In the genomic region with DNA sequence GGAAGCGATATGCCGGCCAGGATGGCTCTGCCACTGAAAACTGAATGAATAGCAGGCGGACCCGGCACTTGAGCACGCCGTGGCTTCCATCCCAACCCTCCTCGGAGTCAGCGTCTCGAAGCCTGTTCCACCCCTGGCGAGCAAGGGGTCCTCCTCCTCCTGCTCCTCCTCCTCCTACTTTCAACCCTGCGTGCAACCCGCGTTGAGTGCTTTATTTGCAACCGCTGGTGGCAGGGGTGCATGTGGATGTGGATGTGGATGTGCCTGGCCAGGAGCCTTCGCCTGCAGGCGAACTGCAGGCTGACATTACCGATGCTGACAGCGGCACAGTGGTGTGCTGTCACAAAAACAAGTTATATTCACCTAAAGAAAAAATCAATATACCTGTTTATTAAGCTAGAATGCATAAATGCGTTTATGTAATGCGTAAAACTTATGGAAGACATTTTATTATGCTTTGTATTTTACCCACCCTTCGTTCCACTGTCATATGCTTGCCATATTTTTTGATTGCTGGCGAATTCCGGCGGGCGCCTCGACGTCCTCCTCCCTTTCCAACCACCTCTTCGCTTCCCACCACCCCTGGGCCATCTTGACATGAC, we compare ENCODE assay signal across 1 fruit fly cellular context.
A peak's percentile ranks its signal among the peaks of the same experiment; 100 is the strongest.
TF ChIP-seq lines count a peak whose summit lies in the region.

No protein-coding gene starts in this region.

TF ChIP-seq in whole organism, embryonic, 481 proteins besides CTCF, POLR2A, EP300 and RAD21 (continued from another document and continues in another):
- peak; percentile 28 for TF ChIP-seq HHEX (GFP tag; optimal IDR thresholded peaks at IDR 0.05; lab: Kevin White, UChicago)
- TF ChIP-seq Fer1 (GFP tag; optimal IDR thresholded peaks at IDR 0.05; lab: Kevin White, UChicago) = peak; percentile 30
- TF ChIP-seq CG17568 (GFP tag; optimal IDR thresholded peaks at IDR 0.05; lab: Kevin White, UChicago) = peak; percentile 1
- TF ChIP-seq Sin3A (optimal IDR thresholded peaks at IDR 0.05; lab: Kevin White, UChicago) = no peak
- TF ChIP-seq Atf-2 (GFP tag; optimal IDR thresholded peaks at IDR 0.05; lab: Kevin White, UChicago) = no peak
- peak; percentile 75 for TF ChIP-seq dimm (GFP tag; IDR thresholded peaks at IDR 0.05; lab: Robert Waterston, UW)
- peak; percentile 25; the same call in 1 of the 2 replicates for TF ChIP-seq CG7372 (GFP tag; IDR thresholded peaks at IDR 0.05; lab: Robert Waterston, UW)
- TF ChIP-seq fu2 (GFP tag; optimal IDR thresholded peaks at IDR 0.05; lab: Kevin White, UChicago) = no peak
- no peak for TF ChIP-seq bigmax (GFP tag; optimal IDR thresholded peaks at IDR 0.05; lab: Kevin White, UChicago)
- no peak for TF ChIP-seq sima (GFP tag; optimal IDR thresholded peaks at IDR 0.05; lab: Kevin White, UChicago)
- peak; percentile 51 for TF ChIP-seq Ssrp (tag; optimal IDR thresholded peaks at IDR 0.05; lab: Kevin White, UChicago)
- no peak for TF ChIP-seq CG13123 (GFP tag; optimal IDR thresholded peaks at IDR 0.05; lab: Kevin White, UChicago)
- no peak for TF ChIP-seq NC2α (GFP tag; optimal IDR thresholded peaks at IDR 0.05; lab: Kevin White, UChicago)
- TF ChIP-seq ssp (GFP tag; IDR thresholded peaks at IDR 0.05; lab: Robert Waterston, UW) = peak; percentile 54
- no peak for TF ChIP-seq CG11085 (GFP tag; IDR thresholded peaks at IDR 0.05; lab: Robert Waterston, UW)
- TF ChIP-seq YL-1 (GFP tag; optimal IDR thresholded peaks at IDR 0.05; lab: Kevin White, UChicago) = no peak
- peak; percentile 61 for TF ChIP-seq CG6813 (GFP tag; optimal IDR thresholded peaks at IDR 0.05; lab: Kevin White, UChicago)
- TF ChIP-seq CG8359 (GFP tag; optimal IDR thresholded peaks at IDR 0.05; lab: Kevin White, UChicago; ENCODE audit: borderline replicate concordance) = peak; percentile 32
- peak; percentile 47 for TF ChIP-seq CG17359 (tag; optimal IDR thresholded peaks at IDR 0.05; lab: Kevin White, UChicago)
- TF ChIP-seq CG31365 (tag; optimal IDR thresholded peaks at IDR 0.05; lab: Kevin White, UChicago) = no peak
- peak; percentile 37 to 45 for TF ChIP-seq Pdp1 (GFP tag; optimal IDR thresholded peaks at IDR 0.05; lab: Kevin White, UChicago)
- no peak for TF ChIP-seq CG10565 (GFP tag; optimal IDR thresholded peaks at IDR 0.05; lab: Kevin White, UChicago)
- no peak for TF ChIP-seq CG15011 (GFP tag; optimal IDR thresholded peaks at IDR 0.05; lab: Kevin White, UChicago)
- peak; percentile 13 for TF ChIP-seq CG15514 (GFP tag; optimal IDR thresholded peaks at IDR 0.05; lab: Kevin White, UChicago)
- TF ChIP-seq CG6689 (GFP tag; IDR thresholded peaks at IDR 0.05; lab: Robert Waterston, UW) = peak; percentile 79
- no peak for TF ChIP-seq CG9876 (GFP tag; optimal IDR thresholded peaks at IDR 0.05; lab: Kevin White, UChicago)
- TF ChIP-seq fru (optimal IDR thresholded peaks at IDR 0.05; lab: Kevin White, UChicago) = no peak
- TF ChIP-seq ewg (GFP tag; optimal IDR thresholded peaks at IDR 0.05; lab: Kevin White, UChicago) = peak; percentile 41
- peak; percentile 57; the same call in 2 of the 3 replicates for TF ChIP-seq tgo (GFP tag; IDR thresholded peaks at IDR 0.05; lab: Robert Waterston, UW)
- TF ChIP-seq CG6272 (GFP tag; IDR thresholded peaks at IDR 0.05; lab: Robert Waterston, UW) = no peak
- no peak for TF ChIP-seq psq (GFP tag; optimal IDR thresholded peaks at IDR 0.05; lab: Kevin White, UChicago)
- no peak for TF ChIP-seq CG5953 (GFP tag; IDR thresholded peaks at IDR 0.05; lab: Robert Waterston, UW)
- TF ChIP-seq en (GFP tag; optimal IDR thresholded peaks at IDR 0.05; lab: Kevin White, UChicago) = peak; percentile 25
- TF ChIP-seq CG8478 (optimal IDR thresholded peaks at IDR 0.05; lab: Kevin White, UChicago) = no peak
- TF ChIP-seq CG9797 (GFP tag; optimal IDR thresholded peaks at IDR 0.05; lab: Kevin White, UChicago) = no peak
- peak; percentile 50 for TF ChIP-seq CoRest (tag; optimal IDR thresholded peaks at IDR 0.05; lab: Kevin White, UChicago)
- peak; percentile 68 for TF ChIP-seq Oli (tag; optimal IDR thresholded peaks at IDR 0.05; lab: Kevin White, UChicago)
- no peak for TF ChIP-seq pan (optimal IDR thresholded peaks at IDR 0.05; lab: Kevin White, UChicago)
- peak in 1 of 2 experiments; percentile 79 for TF ChIP-seq pan (GFP tag; optimal IDR thresholded peaks at IDR 0.05 in 1 of 2, IDR thresholded peaks at IDR 0.05 in 1 of 2)
- TF ChIP-seq grn (GFP tag; optimal IDR thresholded peaks at IDR 0.05; lab: Kevin White, UChicago) = no peak
- TF ChIP-seq CG12299 (tag; optimal IDR thresholded peaks at IDR 0.05; lab: Kevin White, UChicago) = no peak
- peak; percentile 32 for TF ChIP-seq Abd-B (GFP tag; optimal IDR thresholded peaks at IDR 0.05; lab: Kevin White, UChicago)
- TF ChIP-seq NfI (GFP tag; optimal IDR thresholded peaks at IDR 0.05; lab: Kevin White, UChicago) = peak; percentile 15
- TF ChIP-seq CG12104 (GFP tag; optimal IDR thresholded peaks at IDR 0.05; lab: Kevin White, UChicago) = no peak
- TF ChIP-seq ATbp (GFP tag; optimal IDR thresholded peaks at IDR 0.05; lab: Kevin White, UChicago) = peak; percentile 40
- TF ChIP-seq Side (GFP tag; optimal IDR thresholded peaks at IDR 0.05; lab: Kevin White, UChicago) = peak; percentile 31
- TF ChIP-seq CG18619 (GFP tag; optimal IDR thresholded peaks at IDR 0.05; lab: Kevin White, UChicago) = peak; percentile 11
- TF ChIP-seq Dfd (GFP tag; optimal IDR thresholded peaks at IDR 0.05; lab: Kevin White, UChicago) = no peak
- no peak for TF ChIP-seq fd102C (GFP tag; optimal IDR thresholded peaks at IDR 0.05; lab: Kevin White, UChicago)
- TF ChIP-seq slbo (GFP tag; IDR thresholded peaks at IDR 0.05; lab: Robert Waterston, UW) = peak; percentile 50
- no peak for TF ChIP-seq lov (optimal IDR thresholded peaks at IDR 0.05; lab: Kevin White, UChicago)
- TF ChIP-seq lov (GFP tag; IDR thresholded peaks at IDR 0.05; lab: Robert Waterston, UW) = no peak; the same call in 2 of the 3 replicates
- TF ChIP-seq yki (optimal IDR thresholded peaks at IDR 0.05; lab: Kevin White, UChicago) = no peak
- TF ChIP-seq Mes4 (GFP tag; optimal IDR thresholded peaks at IDR 0.05; lab: Kevin White, UChicago) = peak; percentile 42
- no peak for TF ChIP-seq Trl (optimal IDR thresholded peaks at IDR 0.05; lab: Kevin White, UChicago)
- peak; percentile 32 for TF ChIP-seq Trl (GFP tag; optimal IDR thresholded peaks at IDR 0.05; lab: Kevin White, UChicago)
- no peak for TF ChIP-seq CG8290 (GFP tag; optimal IDR thresholded peaks at IDR 0.05; lab: Kevin White, UChicago)
- peak in 1 of 2 experiments; percentile 43 for TF ChIP-seq CG8290 (tag; optimal IDR thresholded peaks at IDR 0.05; lab: Kevin White, UChicago)
- peak; percentile 33; the same call in 1 of the 2 replicates for TF ChIP-seq CG32532 (GFP tag; IDR thresholded peaks at IDR 0.05; lab: Robert Waterston, UW)
- peak; percentile 50 for TF ChIP-seq Antp (GFP tag; optimal IDR thresholded peaks at IDR 0.05; lab: Kevin White, UChicago)
- TF ChIP-seq HLHmδ (GFP tag; optimal IDR thresholded peaks at IDR 0.05; lab: Kevin White, UChicago) = no peak
- TF ChIP-seq CG17612 (GFP tag; IDR thresholded peaks at IDR 0.05; lab: Robert Waterston, UW) = no peak
- peak; percentile 40 for TF ChIP-seq lilli (GFP tag; optimal IDR thresholded peaks at IDR 0.05; lab: Kevin White, UChicago)
- no peak for TF ChIP-seq kay (GFP tag; optimal IDR thresholded peaks at IDR 0.05; lab: Kevin White, UChicago)
- TF ChIP-seq CG16813 (GFP tag; IDR thresholded peaks at IDR 0.05; lab: Robert Waterston, UW; ENCODE audit: partially characterized antibody) = no peak
- TF ChIP-seq kni (GFP tag; optimal IDR thresholded peaks at IDR 0.05; lab: Kevin White, UChicago) = no peak
- TF ChIP-seq CG10979 (tag; optimal IDR thresholded peaks at IDR 0.05; lab: Kevin White, UChicago) = peak; percentile 76
- peak; percentile 0 for TF ChIP-seq Hr3 (GFP tag; optimal IDR thresholded peaks at IDR 0.05; lab: Kevin White, UChicago)
- no peak for TF ChIP-seq Dip3 (GFP tag; optimal IDR thresholded peaks at IDR 0.05; lab: Kevin White, UChicago)
- TF ChIP-seq pzg (GFP tag; optimal IDR thresholded peaks at IDR 0.05; lab: Kevin White, UChicago) = no peak
- peak; percentile 65 for TF ChIP-seq Drgx (GFP tag; IDR thresholded peaks at IDR 0.05; lab: Robert Waterston, UW)
- TF ChIP-seq CG14710 (tag; optimal IDR thresholded peaks at IDR 0.05; lab: Kevin White, UChicago) = peak; percentile 58
- TF ChIP-seq HmgD (GFP tag; optimal IDR thresholded peaks at IDR 0.05; lab: Kevin White, UChicago) = no peak
- 0 out of 2 replicates have a peak, but pooled peaks have one; percentile 10 for TF ChIP-seq Rfx (GFP tag; IDR thresholded peaks at IDR 0.05; lab: Robert Waterston, UW)
- peak; percentile 64 for TF ChIP-seq E2f1 (GFP tag; IDR thresholded peaks at IDR 0.05; lab: Robert Waterston, UW)
- no peak for TF ChIP-seq Jarid2 (GFP tag; optimal IDR thresholded peaks at IDR 0.05; lab: Kevin White, UChicago)
- TF ChIP-seq HLH3B (GFP tag; IDR thresholded peaks at IDR 0.05; lab: Robert Waterston, UW) = peak; percentile 79
- peak; percentile 79 for TF ChIP-seq CG4282 (GFP tag; optimal IDR thresholded peaks at IDR 0.05; lab: Kevin White, UChicago)
- TF ChIP-seq ham (GFP tag; IDR thresholded peaks at IDR 0.05; lab: Robert Waterston, UW) = no peak
- TF ChIP-seq Aef1 (GFP tag; IDR thresholded peaks at IDR 0.05; lab: Robert Waterston, UW) = peak; percentile 49; the same call in 2 of the 3 replicates
- TF ChIP-seq slou (GFP tag; optimal IDR thresholded peaks at IDR 0.05; lab: Kevin White, UChicago) = no peak
- peak; percentile 72 for TF ChIP-seq CG14441 (GFP tag; IDR thresholded peaks at IDR 0.05; lab: Robert Waterston, UW)
- TF ChIP-seq gfzf (GFP tag; optimal IDR thresholded peaks at IDR 0.05; lab: Kevin White, UChicago) = no peak
- TF ChIP-seq lmd (GFP tag; IDR thresholded peaks at IDR 0.05; lab: Robert Waterston, UW) = peak; percentile 49
- TF ChIP-seq CG9437 (GFP tag; optimal IDR thresholded peaks at IDR 0.05; lab: Kevin White, UChicago) = peak; percentile 25
- TF ChIP-seq CG12219 (GFP tag; optimal IDR thresholded peaks at IDR 0.05; lab: Kevin White, UChicago) = peak; percentile 66
- no peak for TF ChIP-seq Nf-YC (tag; optimal IDR thresholded peaks at IDR 0.05; lab: Kevin White, UChicago)
- TF ChIP-seq lab (GFP tag; optimal IDR thresholded peaks at IDR 0.05; lab: Kevin White, UChicago) = peak; percentile 54
- no peak for TF ChIP-seq gcm2 (GFP tag; optimal IDR thresholded peaks at IDR 0.05; lab: Kevin White, UChicago)
- TF ChIP-seq bcd (GFP tag; optimal IDR thresholded peaks at IDR 0.05; lab: Kevin White, UChicago) = peak; percentile 32
- TF ChIP-seq knrl (GFP tag; IDR thresholded peaks at IDR 0.05; lab: Robert Waterston, UW; ENCODE audit: partially characterized antibody) = no peak
- TF ChIP-seq trh (GFP tag; optimal IDR thresholded peaks at IDR 0.05; lab: Kevin White, UChicago) = no peak
- TF ChIP-seq CG34376 (GFP tag; optimal IDR thresholded peaks at IDR 0.05; lab: Kevin White, UChicago) = no peak
- TF ChIP-seq CG7839 (tag; optimal IDR thresholded peaks at IDR 0.05; lab: Kevin White, UChicago) = peak; percentile 66
- TF ChIP-seq CG6683 (GFP tag; optimal IDR thresholded peaks at IDR 0.05; lab: Kevin White, UChicago) = peak; percentile 22
- peak; percentile 35 for TF ChIP-seq Bdp1 (GFP tag; optimal IDR thresholded peaks at IDR 0.05; lab: Kevin White, UChicago)
- TF ChIP-seq Lhr (GFP tag; optimal IDR thresholded peaks at IDR 0.05; lab: Kevin White, UChicago) = peak; percentile 27
- TF ChIP-seq CG1832 (GFP tag; optimal IDR thresholded peaks at IDR 0.05; lab: Kevin White, UChicago) = no peak
- TF ChIP-seq CG3281 (GFP tag; optimal IDR thresholded peaks at IDR 0.05; lab: Kevin White, UChicago) = peak; percentile 1
- TF ChIP-seq Sox102F (GFP tag; optimal IDR thresholded peaks at IDR 0.05; lab: Kevin White, UChicago) = peak; percentile 53
- peak; percentile 24 for TF ChIP-seq mam (GFP tag; optimal IDR thresholded peaks at IDR 0.05; lab: Kevin White, UChicago)
- TF ChIP-seq Doc3 (GFP tag; IDR thresholded peaks at IDR 0.05; lab: Robert Waterston, UW; ENCODE audit: partially characterized antibody) = no peak
- TF ChIP-seq pfk (GFP tag; optimal IDR thresholded peaks at IDR 0.05; lab: Kevin White, UChicago) = no peak
- TF ChIP-seq stc (GFP tag; IDR thresholded peaks at IDR 0.05; lab: Robert Waterston, UW) = peak; percentile 59
- TF ChIP-seq ken (GFP tag; IDR thresholded peaks at IDR 0.05; lab: Robert Waterston, UW) = peak; percentile 81
- TF ChIP-seq sens-2 (GFP tag; IDR thresholded peaks at IDR 0.05; lab: Robert Waterston, UW) = peak; percentile 61
- TF ChIP-seq bsh (GFP tag; optimal IDR thresholded peaks at IDR 0.05; lab: Kevin White, UChicago) = peak; percentile 47 to 80
- peak; percentile 55; the same call in 2 of the 3 replicates for TF ChIP-seq dysf (GFP tag; IDR thresholded peaks at IDR 0.05; lab: Robert Waterston, UW)
- TF ChIP-seq cas (GFP tag; IDR thresholded peaks at IDR 0.05; lab: Robert Waterston, UW) = peak; percentile 29; the same call in 1 of the 2 replicates
- TF ChIP-seq CG15073 (GFP tag; optimal IDR thresholded peaks at IDR 0.05; lab: Kevin White, UChicago) = no peak
- peak; percentile 52 for TF ChIP-seq NC2β (GFP tag; optimal IDR thresholded peaks at IDR 0.05; lab: Kevin White, UChicago)
- no peak for TF ChIP-seq hth (optimal IDR thresholded peaks at IDR 0.05; lab: Kevin White, UChicago)
- no peak for TF ChIP-seq nerfin-2 (GFP tag; IDR thresholded peaks at IDR 0.05; lab: Robert Waterston, UW; ENCODE audit: partially characterized antibody)
- TF ChIP-seq lola (GFP tag; optimal IDR thresholded peaks at IDR 0.05; lab: Kevin White, UChicago) = peak in 1 of 3 experiments; percentile 78
- peak; percentile 49 for TF ChIP-seq CG16863 (GFP tag; optimal IDR thresholded peaks at IDR 0.05; lab: Kevin White, UChicago)
- no peak for TF ChIP-seq Dbx (GFP tag; IDR thresholded peaks at IDR 0.05; lab: Robert Waterston, UW)
- no peak for TF ChIP-seq pita (GFP tag; optimal IDR thresholded peaks at IDR 0.05; lab: Kevin White, UChicago)
- TF ChIP-seq sob (GFP tag; IDR thresholded peaks at IDR 0.05; lab: Robert Waterston, UW) = peak; percentile 48; the same call in 1 of the 2 replicates
- TF ChIP-seq ems (GFP tag; optimal IDR thresholded peaks at IDR 0.05; lab: Kevin White, UChicago) = no peak
- TF ChIP-seq CG3726 (GFP tag; IDR thresholded peaks at IDR 0.05; lab: Robert Waterston, UW) = 0 out of 3 replicates have a peak, but pooled peaks have one; percentile 36
- TF ChIP-seq CG10267 (tag; optimal IDR thresholded peaks at IDR 0.05; lab: Kevin White, UChicago) = peak; percentile 58
- no peak for TF ChIP-seq CG7987 (GFP tag; optimal IDR thresholded peaks at IDR 0.05; lab: Kevin White, UChicago)
- TF ChIP-seq Scr (GFP tag; IDR thresholded peaks at IDR 0.05; lab: Robert Waterston, UW; ENCODE audit: partially characterized antibody) = no peak
- TF ChIP-seq ttk (GFP tag; IDR thresholded peaks at IDR 0.05; lab: Robert Waterston, UW) = 0 out of 2 replicates have a peak, but pooled peaks have one; percentile 46
- no peak for TF ChIP-seq CG2129 (GFP tag; IDR thresholded peaks at IDR 0.05; lab: Robert Waterston, UW; ENCODE audit: partially characterized antibody)
